Worm (Caenorhabditis elegans) whole organism, L3 larva: ENCODE results near the gene C07A12.7.

Experiments
- ZK546.5 ChIP-seq: sonication (generic microtip); optimal IDR thresholded peaks from 2 replicates; lab custom pipeline; 2017; ENCODE audit warnings: missing biosample characterization, missing genetic modification characterization
- aly-2 ChIP-seq: fragments of 150-350 bp; optimal IDR thresholded peaks from 2 replicates; lab custom pipeline; 2014; ENCODE audit warnings: missing biosample characterization, missing genetic modification characterization
- ama-1 ChIP-seq: fragments of 150-350 bp; optimal IDR thresholded peaks from 2 replicates; lab custom pipeline; 2018
- ceh-16 ChIP-seq: sonication (generic microtip); optimal IDR thresholded peaks from 2 replicates; lab custom pipeline; 2017; ENCODE audit warnings: missing biosample characterization, missing genetic modification characterization
- ceh-82 ChIP-seq: fragments of 150-350 bp; optimal IDR thresholded peaks from 2 replicates; lab custom pipeline; 2014; ENCODE audit warnings: missing biosample characterization, missing genetic modification characterization
- ceh-9 ChIP-seq: sonication (generic microtip); optimal IDR thresholded peaks from 2 replicates; lab custom pipeline; 2018; ENCODE audit warnings: missing biosample characterization, missing genetic modification characterization
- elt-1 ChIP-seq: fragments of 150-350 bp; optimal IDR thresholded peaks from 2 replicates; lab custom pipeline; 2014; ENCODE audit warnings: missing biosample characterization, missing genetic modification characterization
- elt-2 ChIP-seq: sonication (generic microtip); optimal IDR thresholded peaks from 2 replicates; lab custom pipeline; 2016; ENCODE audit warnings: missing genetic modification reagents, mild to moderate bottlenecking, missing genetic modification characterization, missing compliant biosample characterization
- elt-3 ChIP-seq, 3 experiments: fragments of 150-350 bp in 1 of 3; sonication (generic microtip) in 2 of 3; optimal IDR thresholded peaks; 2 replicates in 2 of 3; 4 replicates in 1 of 3; lab custom pipeline; 2014 to 2017; ENCODE audit warnings: missing biosample characterization in 3 of 3, missing genetic modification characterization in 3 of 3
- eor-1 ChIP-seq, 2 experiments: fragments of 150-350 bp; optimal IDR thresholded peaks; 2 replicates each; lab custom pipeline; 2014 to 2018; ENCODE audit warnings: missing biosample characterization in 2 of 2, missing genetic modification characterization in 2 of 2
- fos-1 ChIP-seq: fragments of 150-350 bp; optimal IDR thresholded peaks from 2 replicates; lab custom pipeline; 2014; ENCODE audit warnings: missing biosample characterization, missing genetic modification characterization
- jun-1 ChIP-seq: fragments of 150-350 bp; optimal IDR thresholded peaks from 2 replicates; lab custom pipeline; 2014; ENCODE audit warnings: missing biosample characterization, missing genetic modification reagents, missing genetic modification characterization
- lin-15B ChIP-seq: fragments of 150-350 bp; optimal IDR thresholded peaks from 2 replicates; lab custom pipeline; 2014; ENCODE audit warnings: missing biosample characterization, missing genetic modification characterization
- lin-39 ChIP-seq: fragments of 150-350 bp; optimal IDR thresholded peaks from 2 replicates; lab custom pipeline; 2018; ENCODE audit warnings: missing biosample characterization, missing genetic modification reagents, missing genetic modification characterization
- lsy-12 ChIP-seq: sonication (generic microtip); optimal IDR thresholded peaks from 2 replicates; lab custom pipeline; 2016; ENCODE audit warnings: mild to moderate bottlenecking, missing genetic modification characterization, missing compliant biosample characterization
- mdl-1 ChIP-seq: fragments of 150-350 bp; optimal IDR thresholded peaks from 2 replicates; lab custom pipeline; 2014; ENCODE audit warnings: missing biosample characterization, missing genetic modification characterization
- nfya-1 ChIP-seq: sonication (generic microtip); optimal IDR thresholded peaks from 2 replicates; lab custom pipeline; 2017; ENCODE audit warnings: missing genetic modification characterization, mild to moderate bottlenecking, missing compliant biosample characterization, antibody characterized with exemption, moderate library complexity; ENCODE audit not compliant: insufficient read depth
- nhr-12 ChIP-seq: fragments of 150-350 bp; optimal IDR thresholded peaks from 2 replicates; lab custom pipeline; 2014; ENCODE audit warnings: missing biosample characterization, missing genetic modification characterization
- nhr-23 ChIP-seq: fragments of 150-350 bp; optimal IDR thresholded peaks from 2 replicates; lab custom pipeline; 2014; ENCODE audit warnings: missing biosample characterization, missing genetic modification reagents, missing genetic modification characterization
- nhr-25 ChIP-seq: sonication (generic microtip); optimal IDR thresholded peaks from 2 replicates; lab custom pipeline; 2017; ENCODE audit warnings: missing biosample characterization, missing genetic modification characterization
- nhr-43 ChIP-seq: sonication (generic microtip); optimal IDR thresholded peaks from 2 replicates; lab custom pipeline; 2016; ENCODE audit warnings: mild to moderate bottlenecking, missing genetic modification characterization, missing compliant biosample characterization; ENCODE audit not compliant: poor library complexity, severe bottlenecking
- nhr-76 ChIP-seq: fragments of 150-350 bp; sonication (generic microtip); optimal IDR thresholded peaks from 5 replicates; lab custom pipeline; 2014; ENCODE audit warnings: missing biosample characterization, missing genetic modification characterization
- nhr-77 ChIP-seq: fragments of 150-350 bp; optimal IDR thresholded peaks from 2 replicates; lab custom pipeline; 2014; ENCODE audit warnings: missing biosample characterization, missing genetic modification characterization
- pha-4 ChIP-seq: fragments of 150-350 bp; optimal IDR thresholded peaks from 2 replicates; lab custom pipeline; 2014; ENCODE audit warnings: missing biosample characterization, missing genetic modification reagents, missing genetic modification characterization
- pqm-1 ChIP-seq: fragments of 150-350 bp; optimal IDR thresholded peaks from 2 replicates; lab custom pipeline; 2017; ENCODE audit warnings: missing biosample characterization, missing genetic modification characterization, inconsistent platforms
- skn-1 ChIP-seq: fragments of 150-350 bp; optimal IDR thresholded peaks from 2 replicates; lab custom pipeline; 2014; ENCODE audit warnings: missing biosample characterization, missing genetic modification characterization
- snpc-4 ChIP-seq: fragments of 150-350 bp; optimal IDR thresholded peaks from 2 replicates; lab custom pipeline; 2014; ENCODE audit warnings: missing biosample characterization, missing genetic modification characterization
- tbx-2 ChIP-seq: sonication (generic microtip); optimal IDR thresholded peaks from 2 replicates; lab custom pipeline; 2016; ENCODE audit warnings: mild to moderate bottlenecking, missing genetic modification characterization, missing compliant biosample characterization
- unc-39 ChIP-seq: sonication (generic microtip); optimal IDR thresholded peaks from 4 replicates; lab custom pipeline; 2017; ENCODE audit warnings: missing biosample characterization, missing genetic modification characterization
- unc-62 ChIP-seq: fragments of 150-350 bp; sonication (generic microtip); optimal IDR thresholded peaks from 4 replicates; lab custom pipeline; 2014; ENCODE audit warnings: missing biosample characterization, missing genetic modification reagents, missing genetic modification characterization
- ztf-11 ChIP-seq: fragments of 150-350 bp; optimal IDR thresholded peaks from 2 replicates; lab custom pipeline; 2014; ENCODE audit warnings: missing biosample characterization, missing genetic modification characterization
- ztf-4 ChIP-seq: fragments of 150-350 bp; optimal IDR thresholded peaks from 2 replicates; lab custom pipeline; 2014; ENCODE audit warnings: missing biosample characterization, missing genetic modification characterization

Gene C07A12.7

ce11 chrX:4521837-4522816 is at the start of gene C07A12.7:
C07A12.7 (minus strand) TSS chrX:4522144.
- TF ChIP-seq nhr-43 (tag; lab: Kevin White, UChicago): peak; percentile 42
- TF ChIP-seq nhr-25 (tag; lab: Kevin White, UChicago): peak; percentile 58
- peak in 1 of 3 experiments; percentile 48 for TF ChIP-seq elt-3 (tag; optimal IDR thresholded peaks at IDR 0.05; lab: Kevin White, UChicago)
- peak; percentile 76 for TF ChIP-seq pha-4 (tag; lab: Kevin White, UChicago)
- TF ChIP-seq ztf-4: no peak
- peak; percentile 32 for TF ChIP-seq elt-1 (tag; lab: Kevin White, UChicago)
- TF ChIP-seq ceh-82 (tag; lab: Kevin White, UChicago): no peak
- TF ChIP-seq nfya-1 (tag; lab: Kevin White, UChicago): peak; percentile 62
- TF ChIP-seq nhr-23: peak; percentile 88

- no peak for TF ChIP-seq lsy-12 (tag; lab: Kevin White, UChicago)
- TF ChIP-seq ztf-11: no peak
- TF ChIP-seq mdl-1 (tag; lab: Kevin White, UChicago): no peak
- TF ChIP-seq ZK546.5 (tag; lab: Kevin White, UChicago): no peak
Measured at ce11 chrX:4571137-4571536, 49.2 kb upstream of the C07A12.7 start, which contains the start of gene amt-1. amt-1 (plus strand) TSS chrX:4571437.

DNA sequence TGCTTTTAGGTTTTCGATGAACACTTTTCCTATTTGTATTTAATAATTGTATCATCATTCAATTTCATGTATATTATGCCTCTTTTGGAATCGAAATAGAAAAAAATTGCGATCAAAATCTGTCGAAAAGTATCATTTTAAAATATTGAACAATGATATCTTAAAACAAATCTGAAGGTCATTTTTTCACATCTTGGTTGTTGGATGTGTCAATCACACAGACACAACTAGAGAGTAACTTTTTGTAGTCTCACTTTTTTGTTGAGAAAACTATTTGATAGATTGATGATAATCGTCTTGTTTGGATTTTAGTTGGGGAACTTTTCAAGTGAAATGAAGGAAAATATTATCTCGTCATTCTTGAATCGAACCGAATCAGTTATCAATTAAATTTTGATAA is 47.3 kb upstream of the C07A12.7 start:
- TF ChIP-seq nhr-12: no peak
- no peak for TF ChIP-seq ama-1
- no peak for TF ChIP-seq nhr-43 (tag; lab: Kevin White, UChicago)
- TF ChIP-seq ceh-82 (tag; lab: Kevin White, UChicago): no peak
- TF ChIP-seq eor-1 (tag; optimal IDR thresholded peaks at IDR 0.05; lab: Kevin White, UChicago): no peak
- TF ChIP-seq nhr-25 (tag; lab: Kevin White, UChicago): peak; percentile 5
- TF ChIP-seq elt-1 (tag; lab: Kevin White, UChicago): peak; percentile 92

ce11 chrX:4567110-4567509 is 45.2 kb upstream of the C07A12.7 start:
- TF ChIP-seq ama-1: no peak
- peak; percentile 75 for TF ChIP-seq elt-2 (tag; lab: Kevin White, UChicago)
- TF ChIP-seq fos-1 (tag; lab: Kevin White, UChicago): no peak
- TF ChIP-seq aly-2 (tag; lab: Kevin White, UChicago): no peak
- peak; percentile 29 for TF ChIP-seq jun-1 (tag; lab: Kevin White, UChicago)
- no peak for TF ChIP-seq ceh-16
- no peak for TF ChIP-seq ZK546.5 (tag; lab: Kevin White, UChicago)
- TF ChIP-seq ceh-82 (tag; lab: Kevin White, UChicago): no peak
- TF ChIP-seq snpc-4: no peak
- TF ChIP-seq nhr-77 (tag; lab: Kevin White, UChicago): no peak
- TF ChIP-seq pqm-1: peak; percentile 64
- no peak for TF ChIP-seq ceh-9 (tag; lab: Kevin White, UChicago)
- TF ChIP-seq ztf-4: no peak
- TF ChIP-seq unc-39 (tag; lab: Kevin White, UChicago): no peak

ce11 chrX:4564717-4565316 is 42.9 kb upstream of the C07A12.7 start, which contains the start of gene amt-4:
amt-4 (plus strand) TSS chrX:4565302.
- no peak for TF ChIP-seq unc-39 (tag; lab: Kevin White, UChicago)
- no peak for TF ChIP-seq unc-62 (GFP tag; lab: Kevin White, UChicago)
- no peak for TF ChIP-seq nhr-76 (tag; lab: Kevin White, UChicago)
- TF ChIP-seq jun-1 (tag; lab: Kevin White, UChicago): peak; percentile 78
- TF ChIP-seq fos-1 (tag; lab: Kevin White, UChicago): no peak
- no peak for TF ChIP-seq lin-39
- TF ChIP-seq tbx-2 (tag; lab: Kevin White, UChicago): no peak
- TF ChIP-seq nhr-43 (tag; lab: Kevin White, UChicago): no peak
- peak; percentile 94 for TF ChIP-seq pqm-1
- TF ChIP-seq lin-15B (tag; lab: Kevin White, UChicago): no peak
- peak; percentile 98 for TF ChIP-seq elt-2 (tag; lab: Kevin White, UChicago)
- TF ChIP-seq nhr-12: no peak
- TF ChIP-seq skn-1 (tag; lab: Kevin White, UChicago): no peak
- no peak for TF ChIP-seq snpc-4
- peak; percentile 15 for TF ChIP-seq mdl-1 (tag; lab: Kevin White, UChicago)
- no peak for TF ChIP-seq elt-3 (tag; optimal IDR thresholded peaks at IDR 0.05; lab: Kevin White, UChicago)
- peak; percentile 62 for TF ChIP-seq pha-4 (tag; lab: Kevin White, UChicago)
- no peak for TF ChIP-seq aly-2 (tag; lab: Kevin White, UChicago)
- TF ChIP-seq ZK546.5 (tag; lab: Kevin White, UChicago): no peak
- TF ChIP-seq, all 47 proteins: peak for 5
